Fruit fly (Drosophila melanogaster) whole organism, embryonic: ENCODE measurements around the gene cic.

Source experiments
- Awh ChIP-seq: fragments of 200-800 bp; sonication (Bioruptor generic); IDR thresholded peaks from 2 replicates; pipeline ENCODE4, ENCODE4 v1.3.6; 2022; ENCODE audit warnings: missing biosample characterization, missing genetic modification characterization
- Blimp-1 ChIP-seq: fragments of 200-800 bp; sonication (Bioruptor generic); optimal IDR thresholded peaks from 3 replicates; lab custom pipeline; 2018; ENCODE audit warnings: missing biosample characterization, missing genetic modification characterization, mild to moderate bottlenecking, moderate library complexity, missing genetic modification reagents
- CG10366 ChIP-seq: fragments of 200-800 bp; sonication (Bioruptor generic); IDR thresholded peaks from 2 replicates; pipeline ENCODE4 v1.3.6; 2022; ENCODE audit warnings: missing biosample characterization, missing genetic modification characterization
- CG10654 ChIP-seq: fragments of 200-800 bp; sonication (Bioruptor generic); optimal IDR thresholded peaks from 2 replicates; lab custom pipeline; 2016; ENCODE audit warnings: missing biosample characterization, missing genetic modification characterization
- CG10979 ChIP-seq: fragments of 200-800 bp; sonication (Bioruptor generic); optimal IDR thresholded peaks from 2 replicates; lab custom pipeline; 2018; ENCODE audit warnings: missing biosample characterization, mild to moderate bottlenecking, missing genetic modification characterization, moderate library complexity
- CG14014 ChIP-seq: fragments of 200-800 bp; sonication (Bioruptor generic); IDR thresholded peaks from 2 replicates; pipeline ENCODE4 v1.3.6; 2022; ENCODE audit warnings: missing biosample characterization, missing genetic modification characterization
- CG14050 ChIP-seq: fragments of 200-800 bp; sonication (Bioruptor generic); IDR thresholded peaks from 3 replicates; pipeline ENCODE4 v1.3.6; 2022; ENCODE audit warnings: missing biosample characterization, missing genetic modification characterization
- CG15696 ChIP-seq: fragments of 200-800 bp; sonication (Bioruptor generic); optimal IDR thresholded peaks from 2 replicates; lab custom pipeline; 2019; ENCODE audit warnings: missing biosample characterization, mild to moderate bottlenecking, missing genetic modification characterization, moderate library complexity
- CG18476 ChIP-seq: fragments of 200-800 bp; sonication (Bioruptor generic); optimal IDR thresholded peaks from 2 replicates; lab custom pipeline; 2016; ENCODE audit warnings: missing biosample characterization, mild to moderate bottlenecking, missing genetic modification characterization
- CG2678 ChIP-seq: fragments of 200-800 bp; sonication (Bioruptor generic); optimal IDR thresholded peaks from 3 replicates; lab custom pipeline; 2019; ENCODE audit warnings: missing biosample characterization, mild to moderate bottlenecking, missing genetic modification characterization, moderate library complexity
- CG32767 ChIP-seq: fragments of 200-800 bp; sonication (Bioruptor generic); IDR thresholded peaks from 2 replicates; pipeline ENCODE4 v1.3.6; 2022; ENCODE audit warnings: missing biosample characterization, missing genetic modification characterization
- CG32772 ChIP-seq: fragments of 200-800 bp; sonication (Bioruptor generic); IDR thresholded peaks from 2 replicates; pipeline ENCODE4 v1.3.6; 2022; ENCODE audit warnings: missing biosample characterization, missing genetic modification characterization
- CG42726 ChIP-seq: fragments of 200-800 bp; sonication (Bioruptor generic); IDR thresholded peaks from 2 replicates; pipeline ENCODE4 v1.3.6; 2022; ENCODE audit warnings: missing biosample characterization, missing genetic modification characterization; ENCODE audit not compliant: partially characterized antibody
- CG4360 ChIP-seq: fragments of 200-800 bp; sonication (Bioruptor generic); IDR thresholded peaks from 2 replicates; pipeline ENCODE4 v1.3.6; 2022; ENCODE audit warnings: missing biosample characterization, missing genetic modification characterization
- CG4730 ChIP-seq: fragments of 200-800 bp; sonication (Bioruptor generic); IDR thresholded peaks from 2 replicates; pipeline ENCODE4 v1.3.6; 2022; ENCODE audit warnings: missing biosample characterization, missing genetic modification characterization
- CG4820 ChIP-seq: fragments of 200-800 bp; sonication (Bioruptor generic); optimal IDR thresholded peaks from 3 replicates; lab custom pipeline; 2016; ENCODE audit warnings: missing biosample characterization, missing genetic modification characterization
- CG6689 ChIP-seq: fragments of 200-800 bp; sonication (Bioruptor generic); IDR thresholded peaks from 2 replicates; pipeline ENCODE4 v1.3.6; 2022; ENCODE audit warnings: missing biosample characterization, missing genetic modification characterization
- CG7839 ChIP-seq: fragments of 200-800 bp; sonication (Bioruptor generic); optimal IDR thresholded peaks from 3 replicates; lab custom pipeline; 2018; ENCODE audit warnings: missing biosample characterization, mild to moderate bottlenecking, missing genetic modification characterization, moderate library complexity
- CG9727 ChIP-seq: fragments of 200-800 bp; sonication (Bioruptor generic); optimal IDR thresholded peaks from 3 replicates; lab custom pipeline; 2017; ENCODE audit warnings: missing biosample characterization, mild to moderate bottlenecking, missing genetic modification characterization
- CG9932 ChIP-seq: fragments of 200-800 bp; sonication (Bioruptor generic); IDR thresholded peaks from 2 replicates; pipeline ENCODE4 v1.3.6; 2022; ENCODE audit warnings: missing biosample characterization, missing genetic modification characterization
- D ChIP-seq, 2 experiments: fragments of 200-800 bp in 1 of 2; fragments of >200 bp in 1 of 2; sonication (Bioruptor generic) in 1 of 2; optimal IDR thresholded peaks; 2 replicates in 1 of 2; 3 replicates in 1 of 2; lab custom pipeline; 2017; ENCODE audit warnings: mild to moderate bottlenecking in 1 of 2, missing biosample characterization in 1 of 2, missing genetic modification characterization in 1 of 2, missing genetic modification reagents in 1 of 2
- D19A ChIP-seq: fragments of 200-800 bp; optimal IDR thresholded peaks from 3 replicates; lab custom pipeline; 2019; ENCODE audit warnings: missing biosample characterization, mild to moderate bottlenecking, missing genetic modification characterization, moderate library complexity
- Deaf1 ChIP-seq: fragments of 200-800 bp; optimal IDR thresholded peaks from 3 replicates; lab custom pipeline; 2019; ENCODE audit warnings: missing biosample characterization, mild to moderate bottlenecking, missing genetic modification characterization, moderate library complexity
- Dip2 ChIP-seq: fragments of 200-800 bp; sonication (Bioruptor generic); IDR thresholded peaks from 2 replicates; pipeline ENCODE4 v1.3.6; 2022; ENCODE audit warnings: missing biosample characterization, missing genetic modification characterization
- E2f2 ChIP-seq: fragments of 200-800 bp; sonication (Bioruptor generic); IDR thresholded peaks from 2 replicates; pipeline ENCODE4 v1.3.6; 2022; ENCODE audit warnings: missing biosample characterization, missing genetic modification characterization
- Eip74EF ChIP-seq, 2 experiments: fragments of 200-800 bp in 1 of 2; fragments of >200 bp in 1 of 2; sonication (Bioruptor generic) in 1 of 2; optimal IDR thresholded peaks; 2 replicates each; lab custom pipeline; 2017 to 2019; ENCODE audit warnings: missing biosample characterization in 2 of 2, missing genetic modification characterization in 2 of 2, mild to moderate bottlenecking in 1 of 2, moderate library complexity in 1 of 2
- HLH4C ChIP-seq: fragments of 200-800 bp; sonication (Bioruptor generic); IDR thresholded peaks from 3 replicates; pipeline ENCODE4 v1.3.6; 2022; ENCODE audit warnings: missing biosample characterization, missing genetic modification characterization; ENCODE audit not compliant: partially characterized antibody
- Hmx ChIP-seq: fragments of 200-800 bp; sonication (Bioruptor generic); optimal IDR thresholded peaks from 2 replicates; lab custom pipeline; 2016; ENCODE audit warnings: missing biosample characterization, missing genetic modification characterization
- Jarid2 ChIP-seq: fragments of 200-800 bp; sonication (Bioruptor generic); optimal IDR thresholded peaks from 3 replicates; lab custom pipeline; 2017; ENCODE audit warnings: mild to moderate bottlenecking, missing biosample characterization, missing genetic modification reagents, missing genetic modification characterization
- Max ChIP-seq: fragments of 200-800 bp; sonication (Bioruptor generic); optimal IDR thresholded peaks from 2 replicates; lab custom pipeline; 2016; ENCODE audit warnings: missing biosample characterization, mild to moderate bottlenecking, missing genetic modification characterization
- NC2α ChIP-seq: fragments of 200-800 bp; sonication (Bioruptor generic); optimal IDR thresholded peaks from 2 replicates; lab custom pipeline; 2016; ENCODE audit warnings: missing biosample characterization, missing genetic modification characterization
- PHDP ChIP-seq: fragments of 200-800 bp; sonication (Bioruptor generic); optimal IDR thresholded peaks from 3 replicates; lab custom pipeline; 2018; ENCODE audit warnings: missing biosample characterization, mild to moderate bottlenecking, missing genetic modification characterization, moderate library complexity
- Six4 ChIP-seq: fragments of 200-800 bp; sonication (Bioruptor generic); optimal IDR thresholded peaks from 2 replicates; lab custom pipeline; 2016; ENCODE audit warnings: missing biosample characterization, missing genetic modification characterization
- Sox100B ChIP-seq: fragments of 200-800 bp; sonication (Bioruptor generic); optimal IDR thresholded peaks from 3 replicates; lab custom pipeline; 2018; ENCODE audit warnings: missing biosample characterization, mild to moderate bottlenecking, missing genetic modification characterization
- chm ChIP-seq: fragments of 200-800 bp; sonication (Bioruptor generic); IDR thresholded peaks from 2 replicates; pipeline ENCODE4 v1.3.6; 2022; ENCODE audit warnings: missing biosample characterization, missing genetic modification characterization
- dysf ChIP-seq: fragments of 200-800 bp; sonication (Bioruptor generic); IDR thresholded peaks from 3 replicates; pipeline ENCODE4 v1.3.6; 2022; ENCODE audit warnings: missing biosample characterization, missing genetic modification characterization
- emc ChIP-seq: fragments of 200-800 bp; sonication (Bioruptor generic); optimal IDR thresholded peaks from 2 replicates; lab custom pipeline; 2016; ENCODE audit warnings: missing biosample characterization, missing genetic modification characterization
- esg ChIP-seq: fragments of 200-800 bp; sonication (Bioruptor generic); conservative IDR thresholded peaks from 2 replicates; pipeline ENCODE4 v1.3.6; 2022; ENCODE audit warnings: missing biosample characterization, missing genetic modification characterization
- gro ChIP-seq: fragments of 200-800 bp; sonication (Bioruptor generic); optimal IDR thresholded peaks from 2 replicates; lab custom pipeline; 2016; ENCODE audit warnings: missing biosample characterization, missing genetic modification characterization
- hkb ChIP-seq, 2 experiments: fragments of 200-800 bp in 1 of 2; fragments of >200 bp in 1 of 2; sonication (Bioruptor generic) in 1 of 2; IDR thresholded peaks in 1 of 2; optimal IDR thresholded peaks in 1 of 2; 2 replicates each; pipeline versions ENCODE4 v1.3.6 to Lab custom; 2017 to 2022; ENCODE audit warnings: missing biosample characterization in 1 of 2, missing genetic modification characterization in 1 of 2
- pan ChIP-seq, 4 experiments: fragments of >200 bp in 3 of 4; fragments of 200-800 bp in 1 of 4; sonication (Bioruptor generic) in 1 of 4; optimal IDR thresholded peaks in 3 of 4; IDR thresholded peaks in 1 of 4; 2 replicates each; pipeline versions ENCODE4 v1.3.6 to Lab custom; 2017 to 2022; ENCODE audit warnings: missing biosample characterization in 2 of 4, missing genetic modification characterization in 2 of 4, mixed read lengths in 1 of 4
- phol ChIP-seq: fragments of 200-800 bp; sonication (Bioruptor generic); optimal IDR thresholded peaks from 3 replicates; lab custom pipeline; 2018; ENCODE audit warnings: missing biosample characterization, mild to moderate bottlenecking, missing genetic modification characterization, moderate library complexity
- pnt ChIP-seq: fragments of 200-800 bp; sonication (Bioruptor generic); optimal IDR thresholded peaks from 3 replicates; lab custom pipeline; 2016; ENCODE audit warnings: missing biosample characterization, missing genetic modification characterization
- scrt ChIP-seq: fragments of 200-800 bp; sonication (Bioruptor generic); optimal IDR thresholded peaks from 2 replicates; lab custom pipeline; 2018; ENCODE audit warnings: missing biosample characterization, mild to moderate bottlenecking, missing genetic modification characterization, moderate library complexity
- stwl ChIP-seq: fragments of 200-800 bp; sonication (Bioruptor generic); optimal IDR thresholded peaks from 3 replicates; lab custom pipeline; 2018; ENCODE audit warnings: missing biosample characterization, mild to moderate bottlenecking, missing genetic modification characterization, moderate library complexity
- tap ChIP-seq: fragments of 200-800 bp; optimal IDR thresholded peaks from 3 replicates; lab custom pipeline; 2019; ENCODE audit warnings: missing biosample characterization, mild to moderate bottlenecking, missing genetic modification characterization, moderate library complexity
- tin ChIP-seq: fragments of 200-800 bp; sonication (Bioruptor generic); optimal IDR thresholded peaks from 3 replicates; lab custom pipeline; 2016; ENCODE audit warnings: missing biosample characterization, missing genetic modification characterization
- vvl ChIP-seq: fragments of 200-800 bp; sonication (Bioruptor generic); IDR thresholded peaks from 2 replicates; pipeline ENCODE4 v1.3.6; 2022; ENCODE audit warnings: missing biosample characterization, missing genetic modification characterization

Gene cic

dm6 chr3R:20312838-20313237 is 60.3 kb downstream of the cic start (continued):
- peak; percentile 48 for TF ChIP-seq CG4730
- peak; percentile 20 for TF ChIP-seq CG18476 (GFP tag; lab: Kevin White, UChicago)
- peak; percentile 34 for TF ChIP-seq scrt (GFP tag; lab: Kevin White, UChicago)
- TF ChIP-seq hkb (optimal IDR thresholded peaks at IDR 0.05; lab: Kevin White, UChicago), result no peak
- peak; percentile 72 for TF ChIP-seq hkb (GFP tag; IDR thresholded peaks at IDR 0.05; lab: Robert Waterston, UW)
- TF ChIP-seq CG14014 (GFP tag; lab: Robert Waterston, UW), result peak; percentile 5; the same call in 1 of the 2 replicates
- 0 out of 2 replicates have a peak, but pooled peaks have one; percentile 15 for TF ChIP-seq E2f2 (GFP tag; lab: Robert Waterston, UW)
- peak; percentile 14 for TF ChIP-seq Deaf1 (tag; lab: Kevin White, UChicago)
- TF ChIP-seq CG14050 (GFP tag; lab: Robert Waterston, UW), result 0 out of 3 replicates have a peak, but pooled peaks have one; percentile 16
- TF ChIP-seq CG4820, result peak; percentile 30
- peak; percentile 48 for TF ChIP-seq CG7839
- peak; percentile 10 for TF ChIP-seq tin (GFP tag; lab: Kevin White, UChicago)
- TF ChIP-seq Hmx (GFP tag; lab: Kevin White, UChicago), result peak; percentile 37
- TF ChIP-seq vvl (GFP tag; lab: Robert Waterston, UW), result peak; percentile 62; the same call in 1 of the 2 replicates
- TF ChIP-seq Jarid2, result peak; percentile 26
- peak; percentile 47 for TF ChIP-seq esg
- TF ChIP-seq Awh (GFP tag; lab: Robert Waterston, UW), result peak; percentile 14; the same call in 1 of the 2 replicates
- no peak for TF ChIP-seq stwl
- TF ChIP-seq CG2678 (tag; lab: Kevin White, UChicago), result peak; percentile 54
- peak; percentile 70 for TF ChIP-seq Max (GFP tag; lab: Kevin White, UChicago)
- no peak for TF ChIP-seq NC2α (GFP tag; lab: Kevin White, UChicago)
- peak; percentile 33; the same call in 1 of the 2 replicates for TF ChIP-seq CG9932 (GFP tag; lab: Robert Waterston, UW)
- peak; percentile 29; the same call in 1 of the 2 replicates for TF ChIP-seq CG32772 (GFP tag; lab: Robert Waterston, UW)
- TF ChIP-seq PHDP (tag; lab: Kevin White, UChicago), result no peak
- peak; percentile 44 for TF ChIP-seq tap
- TF ChIP-seq CG4360, result no peak
- TF ChIP-seq CG6689 (GFP tag; lab: Robert Waterston, UW), result peak; percentile 20; the same call in 1 of the 2 replicates
- TF ChIP-seq CG9727, result peak; percentile 66
- TF ChIP-seq CG15696 (tag; lab: Kevin White, UChicago), result no peak
- TF ChIP-seq HLH4C, result 0 out of 3 replicates have a peak, but pooled peaks have one; percentile 39
- peak; percentile 31 for TF ChIP-seq D19A (tag; lab: Kevin White, UChicago)
- TF ChIP-seq phol (tag; lab: Kevin White, UChicago), result peak; percentile 54
- TF ChIP-seq CG42726 (GFP tag; lab: Robert Waterston, UW), result no peak
- TF ChIP-seq Six4 (GFP tag; lab: Kevin White, UChicago), result peak; percentile 41
- peak; percentile 58; the same call in 2 of the 3 replicates for TF ChIP-seq dysf
- peak; percentile 42 for TF ChIP-seq Blimp-1 (GFP tag; lab: Kevin White, UChicago)
- no peak for TF ChIP-seq pnt (GFP tag; lab: Kevin White, UChicago)
- TF ChIP-seq CG10366 (GFP tag; lab: Robert Waterston, UW), result no peak
- peak; percentile 30 for TF ChIP-seq CG10979 (tag; lab: Kevin White, UChicago)
- peak; percentile 39 for TF ChIP-seq gro
- TF ChIP-seq pan (optimal IDR thresholded peaks at IDR 0.05; lab: Kevin White, UChicago), result no peak
- TF ChIP-seq pan (GFP tag; optimal IDR thresholded peaks at IDR 0.05 in 1 of 2, IDR thresholded peaks at IDR 0.05 in 1 of 2), result peak in 1 of 2 experiments; percentile 51
- peak; percentile 11 for TF ChIP-seq CG10654 (GFP tag; lab: Kevin White, UChicago)
- TF ChIP-seq Sox100B (GFP tag; lab: Kevin White, UChicago), result peak; percentile 37
- peak in 1 of 2 experiments; percentile 12 for TF ChIP-seq Eip74EF (GFP tag; optimal IDR thresholded peaks at IDR 0.05; lab: Kevin White, UChicago)
- peak; percentile 15 for TF ChIP-seq emc (GFP tag; lab: Kevin White, UChicago)
- 0 out of 2 replicates have a peak, but pooled peaks have one; percentile 32 for TF ChIP-seq CG32767
- no peak for TF ChIP-seq chm (GFP tag; lab: Robert Waterston, UW)
- TF ChIP-seq D (optimal IDR thresholded peaks at IDR 0.05; lab: Kevin White, UChicago), result no peak
- peak; percentile 6 for TF ChIP-seq D (GFP tag; optimal IDR thresholded peaks at IDR 0.05; lab: Kevin White, UChicago)
- TF ChIP-seq Dip2, result no peak
